Fruit fly (Drosophila melanogaster) whole organism, embryonic: ENCODE data around the gene PK1-R.

Experiments
- CG10654 ChIP-seq: fragments of 200-800 bp; sonication (Bioruptor generic); optimal IDR thresholded peaks from 2 replicates; lab custom pipeline; 2016; ENCODE audit warnings: missing biosample characterization, missing genetic modification characterization
- CG11085 ChIP-seq: fragments of 200-800 bp; sonication (Bioruptor generic); IDR thresholded peaks from 2 replicates; pipeline ENCODE4 v1.3.6; 2022; ENCODE audit warnings: missing biosample characterization, missing genetic modification characterization
- CG11456 ChIP-seq: fragments of 200-800 bp; sonication (Bioruptor generic); IDR thresholded peaks from 3 replicates; pipeline ENCODE4 v1.3.6; 2022; ENCODE audit warnings: missing biosample characterization, missing genetic modification characterization
- CG11560 ChIP-seq: fragments of 200-800 bp; sonication (Bioruptor generic); IDR thresholded peaks from 3 replicates; pipeline ENCODE4 v1.3.6; 2022; ENCODE audit warnings: missing biosample characterization, missing genetic modification characterization
- CG11723 ChIP-seq: fragments of 200-800 bp; sonication (Bioruptor generic); optimal IDR thresholded peaks from 2 replicates; lab custom pipeline; 2017; ENCODE audit warnings: missing biosample characterization, mild to moderate bottlenecking, missing genetic modification characterization
- CG12219 ChIP-seq: fragments of 200-800 bp; sonication (Bioruptor generic); optimal IDR thresholded peaks from 3 replicates; lab custom pipeline; 2018; ENCODE audit warnings: missing biosample characterization, mild to moderate bottlenecking, missing genetic modification characterization
- CG14710 ChIP-seq: fragments of 200-800 bp; sonication (Bioruptor generic); optimal IDR thresholded peaks from 3 replicates; lab custom pipeline; 2019; ENCODE audit warnings: missing biosample characterization, mild to moderate bottlenecking, missing genetic modification characterization, moderate library complexity
- CG14965 ChIP-seq: fragments of 200-800 bp; sonication (Bioruptor generic); optimal IDR thresholded peaks from 2 replicates; lab custom pipeline; 2016; ENCODE audit warnings: missing biosample characterization, missing genetic modification characterization, borderline replicate concordance
- CG15696 ChIP-seq: fragments of 200-800 bp; sonication (Bioruptor generic); optimal IDR thresholded peaks from 2 replicates; lab custom pipeline; 2019; ENCODE audit warnings: missing biosample characterization, mild to moderate bottlenecking, missing genetic modification characterization, moderate library complexity
- CG16863 ChIP-seq: fragments of 200-800 bp; sonication (Bioruptor generic); optimal IDR thresholded peaks from 3 replicates; lab custom pipeline; 2016; ENCODE audit warnings: missing biosample characterization, missing genetic modification characterization
- CG31441 ChIP-seq: fragments of 200-800 bp; sonication (Bioruptor generic); IDR thresholded peaks from 2 replicates; pipeline ENCODE4 v1.3.6; 2022; ENCODE audit warnings: missing biosample characterization, missing genetic modification characterization
- CG3163 ChIP-seq: fragments of 200-800 bp; sonication (Bioruptor generic); optimal IDR thresholded peaks from 3 replicates; lab custom pipeline; 2016; ENCODE audit warnings: missing biosample characterization, missing genetic modification characterization
- CG34224 ChIP-seq: fragments of 200-800 bp; sonication (Bioruptor generic); IDR thresholded peaks from 3 replicates; pipeline ENCODE4 v1.3.6; 2022; ENCODE audit warnings: missing biosample characterization, missing genetic modification characterization; ENCODE audit not compliant: partially characterized antibody
- CG34422 ChIP-seq: fragments of 200-800 bp; sonication (Bioruptor generic); IDR thresholded peaks from 3 replicates; pipeline ENCODE4 v1.3.6; 2022; ENCODE audit warnings: missing biosample characterization, missing genetic modification characterization
- CG3995 ChIP-seq: fragments of 200-800 bp; sonication (Bioruptor generic); optimal IDR thresholded peaks from 3 replicates; lab custom pipeline; 2016; ENCODE audit warnings: missing biosample characterization, missing genetic modification characterization
- CG42726 ChIP-seq: fragments of 200-800 bp; sonication (Bioruptor generic); IDR thresholded peaks from 2 replicates; pipeline ENCODE4 v1.3.6; 2022; ENCODE audit warnings: missing biosample characterization, missing genetic modification characterization; ENCODE audit not compliant: partially characterized antibody
- CG4360 ChIP-seq: fragments of 200-800 bp; sonication (Bioruptor generic); IDR thresholded peaks from 2 replicates; pipeline ENCODE4 v1.3.6; 2022; ENCODE audit warnings: missing biosample characterization, missing genetic modification characterization
- CG6254 ChIP-seq: fragments of 200-800 bp; sonication (Bioruptor generic); optimal IDR thresholded peaks from 3 replicates; lab custom pipeline; 2017; ENCODE audit warnings: mild to moderate bottlenecking, missing biosample characterization, missing genetic modification reagents, missing genetic modification characterization
- CG7357 ChIP-seq: fragments of 200-800 bp; sonication (Bioruptor generic); IDR thresholded peaks from 3 replicates; pipeline ENCODE4 v1.3.6; 2022; ENCODE audit warnings: missing biosample characterization, missing genetic modification characterization
- CG9727 ChIP-seq: fragments of 200-800 bp; sonication (Bioruptor generic); optimal IDR thresholded peaks from 3 replicates; lab custom pipeline; 2017; ENCODE audit warnings: missing biosample characterization, mild to moderate bottlenecking, missing genetic modification characterization
- CTCF ChIP-seq: fragments of 200-800 bp; sonication (Bioruptor generic); optimal IDR thresholded peaks from 2 replicates; lab custom pipeline; 2017; ENCODE audit warnings: missing biosample characterization, mild to moderate bottlenecking, missing genetic modification characterization, moderate library complexity
- E2f1 ChIP-seq: fragments of 200-800 bp; sonication (Bioruptor generic); IDR thresholded peaks from 2 replicates; pipeline ENCODE4 v1.3.6; 2022; ENCODE audit warnings: missing biosample characterization, missing genetic modification characterization
- Fer2 ChIP-seq: fragments of 200-800 bp; sonication (Bioruptor generic); optimal IDR thresholded peaks from 2 replicates; lab custom pipeline; 2018; ENCODE audit warnings: missing biosample characterization, mild to moderate bottlenecking, missing genetic modification characterization, moderate library complexity
- H2.0 ChIP-seq: fragments of 200-800 bp; sonication (Bioruptor generic); IDR thresholded peaks from 2 replicates; pipeline ENCODE4 v1.3.6; 2022; ENCODE audit warnings: missing biosample characterization, missing genetic modification characterization
- HLH3B ChIP-seq: fragments of 200-800 bp; sonication (Bioruptor generic); IDR thresholded peaks from 2 replicates; pipeline ENCODE4 v1.3.6; 2022; ENCODE audit warnings: missing biosample characterization, missing genetic modification characterization
- Hr78 ChIP-seq, 2 experiments: fragments of 200-800 bp in 1 of 2; fragments of >200 bp in 1 of 2; sonication (Bioruptor generic) in 1 of 2; optimal IDR thresholded peaks; 2 replicates each; lab custom pipeline; 2017 to 2019; ENCODE audit warnings: missing biosample characterization in 2 of 2, missing genetic modification characterization in 2 of 2, mild to moderate bottlenecking in 1 of 2, moderate library complexity in 1 of 2
- Lim3 ChIP-seq: fragments of 200-800 bp; sonication (Bioruptor generic); IDR thresholded peaks from 2 replicates; pipeline ENCODE4 v1.3.6; 2022; ENCODE audit warnings: missing biosample characterization, missing genetic modification characterization
- MBD-R2 ChIP-seq: fragments of 200-800 bp; sonication (Bioruptor generic); IDR thresholded peaks from 2 replicates; pipeline ENCODE4 v1.3.6; 2022; ENCODE audit warnings: missing biosample characterization, missing genetic modification characterization
- NFAT ChIP-seq: fragments of 200-800 bp; sonication (Bioruptor generic); IDR thresholded peaks from 2 replicates; pipeline ENCODE4 v1.3.6; 2022; ENCODE audit warnings: missing biosample characterization, missing genetic modification characterization
- Oaz ChIP-seq: fragments of 200-800 bp; sonication (Bioruptor generic); IDR thresholded peaks from 2 replicates; pipeline ENCODE4 v1.3.6; 2022; ENCODE audit warnings: missing biosample characterization, missing genetic modification characterization
- Opbp ChIP-seq: fragments of 200-800 bp; sonication (Bioruptor generic); IDR thresholded peaks from 3 replicates; pipeline ENCODE4 v1.3.6; 2022; ENCODE audit warnings: missing biosample characterization, missing genetic modification characterization; ENCODE audit not compliant: partially characterized antibody
- Optix ChIP-seq: fragments of 200-800 bp; sonication (Bioruptor generic); IDR thresholded peaks from 3 replicates; pipeline ENCODE4 v1.3.6; 2022; ENCODE audit warnings: missing biosample characterization, missing genetic modification characterization
- Taf1 ChIP-seq: fragments of 200-800 bp; sonication (Bioruptor generic); IDR thresholded peaks from 2 replicates; pipeline ENCODE4 v1.3.6; 2022; ENCODE audit warnings: missing biosample characterization, missing genetic modification characterization
- abd-A ChIP-seq: fragments of 200-800 bp; sonication (Bioruptor generic); optimal IDR thresholded peaks from 3 replicates; lab custom pipeline; 2019; ENCODE audit warnings: missing biosample characterization, mild to moderate bottlenecking, missing genetic modification characterization, moderate library complexity
- bsh ChIP-seq, 2 experiments: fragments of 200-800 bp; sonication (Bioruptor generic); optimal IDR thresholded peaks; 2 replicates each; lab custom pipeline; 2017 to 2018; ENCODE audit warnings: mild to moderate bottlenecking in 2 of 2, missing biosample characterization in 2 of 2, missing genetic modification characterization in 2 of 2, moderate library complexity in 1 of 2
- caup ChIP-seq: fragments of 200-800 bp; sonication (Bioruptor generic); optimal IDR thresholded peaks from 3 replicates; lab custom pipeline; 2017; ENCODE audit warnings: missing biosample characterization, mild to moderate bottlenecking, missing genetic modification characterization, moderate library complexity; ENCODE audit not compliant: severe bottlenecking
- dimm ChIP-seq: fragments of 200-800 bp; sonication (Bioruptor generic); IDR thresholded peaks from 2 replicates; pipeline ENCODE4 v1.3.6; 2022; ENCODE audit warnings: missing biosample characterization, missing genetic modification characterization
- esg ChIP-seq: fragments of 200-800 bp; sonication (Bioruptor generic); conservative IDR thresholded peaks from 2 replicates; pipeline ENCODE4 v1.3.6; 2022; ENCODE audit warnings: missing biosample characterization, missing genetic modification characterization
- grau ChIP-seq: fragments of 200-800 bp; optimal IDR thresholded peaks from 3 replicates; lab custom pipeline; 2019; ENCODE audit warnings: missing biosample characterization, mild to moderate bottlenecking, missing genetic modification characterization, moderate library complexity
- ind ChIP-seq: fragments of 200-800 bp; sonication (Bioruptor generic); optimal IDR thresholded peaks from 3 replicates; lab custom pipeline; 2016; ENCODE audit warnings: missing biosample characterization, missing genetic modification characterization
- jumu ChIP-seq: fragments of 200-800 bp; sonication (Bioruptor generic); optimal IDR thresholded peaks from 3 replicates; lab custom pipeline; 2016; ENCODE audit warnings: missing biosample characterization, missing genetic modification characterization
- klu ChIP-seq: fragments of 200-800 bp; sonication (Bioruptor generic); IDR thresholded peaks from 2 replicates; pipeline ENCODE4 v1.3.6; 2022; ENCODE audit warnings: missing biosample characterization, missing genetic modification characterization
- lov ChIP-seq, 2 experiments: fragments of 200-800 bp in 1 of 2; fragments of >200 bp in 1 of 2; sonication (Bioruptor generic) in 1 of 2; IDR thresholded peaks in 1 of 2; optimal IDR thresholded peaks in 1 of 2; 2 replicates in 1 of 2; 3 replicates in 1 of 2; pipeline versions ENCODE4 v1.3.6 to Lab custom; 2017 to 2022; ENCODE audit warnings: missing biosample characterization in 1 of 2, missing genetic modification characterization in 1 of 2
- nerfin-1 ChIP-seq: fragments of 200-800 bp; sonication (Bioruptor generic); optimal IDR thresholded peaks from 3 replicates; lab custom pipeline; 2019; ENCODE audit warnings: missing biosample characterization, mild to moderate bottlenecking, missing genetic modification characterization, moderate library complexity
- row ChIP-seq: fragments of 200-800 bp; sonication (Bioruptor generic); IDR thresholded peaks from 3 replicates; pipeline ENCODE4 v1.3.6; 2022; ENCODE audit warnings: missing biosample characterization, missing genetic modification characterization
- tap ChIP-seq: fragments of 200-800 bp; optimal IDR thresholded peaks from 3 replicates; lab custom pipeline; 2019; ENCODE audit warnings: missing biosample characterization, mild to moderate bottlenecking, missing genetic modification characterization, moderate library complexity
- tin ChIP-seq: fragments of 200-800 bp; sonication (Bioruptor generic); optimal IDR thresholded peaks from 3 replicates; lab custom pipeline; 2016; ENCODE audit warnings: missing biosample characterization, missing genetic modification characterization
- vvl ChIP-seq: fragments of 200-800 bp; sonication (Bioruptor generic); IDR thresholded peaks from 2 replicates; pipeline ENCODE4 v1.3.6; 2022; ENCODE audit warnings: missing biosample characterization, missing genetic modification characterization
- wek ChIP-seq: fragments of 200-800 bp; sonication (Bioruptor generic); optimal IDR thresholded peaks from 3 replicates; lab custom pipeline; 2018; ENCODE audit warnings: missing biosample characterization, mild to moderate bottlenecking, missing genetic modification characterization, moderate library complexity

PK1-R gene

dm6 chr3R:14125479-14126121 is 22.7 kb upstream of the PK1-R start, which contains the start of the genes 140up and Polr2B (continued):
- peak; percentile 97 for TF ChIP-seq CG34422
- peak; percentile 98 for TF ChIP-seq row (GFP tag; lab: Robert Waterston, UW)
- TF ChIP-seq Taf1 (GFP tag; lab: Robert Waterston, UW): peak; percentile 87
- peak; percentile 94 for TF ChIP-seq grau (tag; lab: Kevin White, UChicago)
- no peak for TF ChIP-seq CG42726 (GFP tag; lab: Robert Waterston, UW)
- peak; percentile 60 for TF ChIP-seq CG16863 (GFP tag; lab: Kevin White, UChicago)
- peak in 1 of 2 experiments; percentile 93 for TF ChIP-seq bsh (GFP tag; optimal IDR thresholded peaks at IDR 0.05; lab: Kevin White, UChicago)
- peak; percentile 90 for TF ChIP-seq nerfin-1 (tag; lab: Kevin White, UChicago)
- no peak for TF ChIP-seq Opbp (GFP tag; lab: Robert Waterston, UW)
- peak; percentile 96 for TF ChIP-seq vvl (GFP tag; lab: Robert Waterston, UW)
- TF ChIP-seq H2.0: peak; percentile 87
- TF ChIP-seq CG11560: peak; percentile 83
- peak; percentile 93 for TF ChIP-seq CG15696 (tag; lab: Kevin White, UChicago)
- TF ChIP-seq CG31441 (GFP tag; lab: Robert Waterston, UW): peak; percentile 94
- peak; percentile 92 for TF ChIP-seq caup (GFP tag; lab: Kevin White, UChicago)
- peak; percentile 94 for TF ChIP-seq CG10654 (GFP tag; lab: Kevin White, UChicago)
- TF ChIP-seq abd-A (tag; lab: Kevin White, UChicago): no peak
- 0 out of 2 replicates have a peak, but pooled peaks have one; percentile 35 for TF ChIP-seq Lim3 (GFP tag; lab: Robert Waterston, UW)
- peak; percentile 31; the same call in 1 of the 2 replicates for TF ChIP-seq dimm (GFP tag; lab: Robert Waterston, UW)
- no peak; the same call in 1 of the 3 replicates for TF ChIP-seq Optix (GFP tag; lab: Robert Waterston, UW)
- peak; percentile 85 for TF ChIP-seq CG11723
- peak; percentile 23 for TF ChIP-seq CG3163 (GFP tag; lab: Kevin White, UChicago)
- TF ChIP-seq CG34224 (GFP tag; lab: Robert Waterston, UW): no peak
- peak; percentile 95 for TF ChIP-seq CG14710 (tag; lab: Kevin White, UChicago)
- TF ChIP-seq CG6254: peak; percentile 76
- peak; percentile 90 for TF ChIP-seq esg
- TF ChIP-seq CG11456 (GFP tag; lab: Robert Waterston, UW): peak; percentile 94
- TF ChIP-seq CG9727 (GFP tag; lab: Kevin White, UChicago): peak; percentile 93
- peak; percentile 92 for TF ChIP-seq Fer2 (tag; lab: Kevin White, UChicago)
- peak; percentile 88 for TF ChIP-seq tap (tag; lab: Kevin White, UChicago)
- TF ChIP-seq CG11085 (GFP tag; lab: Robert Waterston, UW): peak; percentile 94
- TF ChIP-seq wek (GFP tag; lab: Kevin White, UChicago): no peak
- peak; percentile 82 for TF ChIP-seq CG7357 (GFP tag; lab: Robert Waterston, UW)
- TF ChIP-seq tin (GFP tag; lab: Kevin White, UChicago): peak; percentile 94
- peak; percentile 76 for TF ChIP-seq jumu (GFP tag; lab: Kevin White, UChicago)
- TF ChIP-seq CG14965: no peak
- TF ChIP-seq CTCF (GFP tag; lab: Kevin White, UChicago): peak; percentile 20
- TF ChIP-seq CG3995 (GFP tag; lab: Kevin White, UChicago): peak; percentile 48
- TF ChIP-seq ind (GFP tag; lab: Kevin White, UChicago): peak; percentile 96
- peak; percentile 57 for TF ChIP-seq CG12219 (GFP tag; lab: Kevin White, UChicago)
- TF ChIP-seq NFAT (GFP tag; lab: Robert Waterston, UW): peak; percentile 92
- peak; percentile 52; the same call in 1 of the 2 replicates for TF ChIP-seq CG4360 (GFP tag; lab: Robert Waterston, UW)
- TF ChIP-seq klu (GFP tag; lab: Robert Waterston, UW): peak; percentile 95
- peak; percentile 93 for TF ChIP-seq E2f1
- TF ChIP-seq Hr78 (GFP tag; optimal IDR thresholded peaks at IDR 0.05; lab: Kevin White, UChicago): no peak
- peak; percentile 63 for TF ChIP-seq Oaz (GFP tag; lab: Robert Waterston, UW)
- peak; percentile 91; the same call in 1 of the 2 replicates for TF ChIP-seq MBD-R2
- peak; percentile 90 for TF ChIP-seq HLH3B (GFP tag; lab: Robert Waterston, UW)
- no peak for TF ChIP-seq lov (optimal IDR thresholded peaks at IDR 0.05; lab: Kevin White, UChicago)
- TF ChIP-seq lov (GFP tag; IDR thresholded peaks at IDR 0.05; lab: Robert Waterston, UW): peak; percentile 78; the same call in 1 of the 3 replicates
